Fruit fly (Drosophila melanogaster) whole organism: ENCODE data around the gene Arl6IP1.

ENCODE experiments used
- Dll ChIP-seq: fragments of >200 bp; optimal IDR thresholded peaks from 2 replicates; lab custom pipeline; 2017
- EcR ChIP-seq, 2 experiments: fragments of >200 bp; optimal IDR thresholded peaks; 2 replicates each; lab custom pipeline; 2017; ENCODE audit warnings: missing biosample characterization in 2 of 2, missing genetic modification characterization in 2 of 2, missing genetic modification reagents in 2 of 2

- TF ChIP-seq Dll (lab: Kevin White, UChicago) (no peak), EcR (GFP tag; optimal IDR thresholded peaks at IDR 0.05; lab: Kevin White, UChicago) (no peak)
These were observed 3.7 kb downstream of the Arl6IP1 start, which contains the start of the genes CG10324 and CCT3 for dm6 chr3R:16646952-16647715.
